Worm (Caenorhabditis elegans) whole organism, dauer: ENCODE measurements around the gene srw-73.

Source experiments
- unc-62 ChIP-seq: sonication (generic microtip); optimal IDR thresholded peaks from 2 replicates; lab custom pipeline; 2017; ENCODE audit warnings: missing biosample characterization, missing genetic modification reagents, missing genetic modification characterization

srw-73 gene

DNA sequence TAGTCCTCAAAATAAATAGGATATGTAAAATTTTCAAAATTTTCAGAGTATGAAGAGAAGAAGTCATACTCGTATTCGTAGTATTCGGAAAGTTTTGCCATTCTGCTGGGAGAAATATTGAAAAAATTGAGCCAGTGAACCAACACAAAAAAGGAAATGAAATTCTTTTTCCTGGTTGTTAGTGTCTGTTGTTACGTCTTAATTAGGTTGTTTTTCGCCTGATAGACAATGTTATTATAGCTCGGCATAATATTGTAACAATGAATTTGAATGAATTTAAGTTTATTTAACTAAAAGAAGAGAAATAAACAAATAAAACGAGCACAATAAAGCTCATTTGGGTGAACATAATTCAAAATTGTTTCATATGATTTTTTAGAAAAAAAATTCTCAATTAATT is at the start of gene srw-73:
Gene srw-73, minus strand, starts transcription at position 101 of the 400 bp plus-strand sequence.
- no peak for TF ChIP-seq unc-62

DNA sequence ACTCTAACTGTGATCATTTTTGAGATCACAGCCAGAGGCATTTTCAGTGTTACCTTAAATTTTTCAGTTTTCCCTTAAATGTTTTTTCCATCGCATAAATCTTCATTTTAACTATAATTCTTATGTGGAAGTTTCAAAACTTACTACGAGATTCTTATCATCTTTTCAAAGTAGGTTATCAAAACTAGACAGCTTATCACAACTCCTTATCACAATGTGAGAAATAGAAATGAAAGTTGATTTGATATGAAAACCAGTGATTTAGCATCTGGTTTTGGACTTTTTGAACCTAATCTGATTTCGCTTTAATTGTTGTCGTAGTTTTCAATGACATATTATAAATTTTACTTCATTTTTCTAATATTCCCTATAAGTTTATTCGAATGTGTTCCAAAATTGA is 47.6 kb upstream of the srw-73 start, which contains the start of gene mltn-11:
Gene mltn-11, plus strand, starts transcription at position 276 of the 400 bp plus-strand sequence.
- TF ChIP-seq unc-62: no peak

DNA sequence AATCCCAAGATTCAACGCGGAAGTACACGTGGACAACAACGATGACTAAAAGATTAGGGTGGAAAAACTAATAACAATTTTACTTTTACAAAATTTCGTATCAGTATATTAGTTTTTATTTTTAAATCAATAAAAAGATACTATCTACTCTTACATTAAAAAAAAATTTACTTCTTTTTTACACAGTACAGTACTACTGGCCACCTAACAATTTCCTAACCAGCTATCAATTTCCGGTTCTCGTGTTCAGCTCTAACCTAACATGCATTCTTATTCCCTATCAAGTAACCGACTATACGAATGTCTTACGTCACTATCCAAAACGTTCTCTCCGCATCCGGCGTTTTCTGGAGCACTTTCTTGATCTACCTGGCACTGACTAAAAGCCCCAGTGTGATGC is 41.3 kb upstream of the srw-73 start, which contains the start of gene srd-21:
Gene srd-21, plus strand, starts transcription at position 301 of the 400 bp plus-strand sequence.
- TF ChIP-seq unc-62: no peak

DNA sequence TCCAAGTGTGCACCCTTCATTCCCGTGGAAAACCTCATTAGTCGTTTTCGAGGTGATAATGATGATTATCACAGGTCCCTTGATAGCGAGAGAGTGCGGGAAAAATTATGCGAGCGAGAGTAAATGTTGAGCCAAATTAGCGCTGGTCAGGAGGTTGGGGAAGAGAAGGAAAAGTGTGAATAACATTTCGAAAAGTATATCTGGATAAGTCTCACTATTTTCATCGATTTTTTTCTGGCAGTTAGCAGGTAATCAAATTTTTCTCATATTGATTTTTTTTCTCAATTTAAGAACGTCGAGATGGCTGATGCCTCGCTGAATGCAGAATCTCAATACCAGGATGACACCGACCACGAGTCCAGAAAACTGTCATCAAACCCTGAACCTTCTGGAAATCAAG is 40.7 kb upstream of the srw-73 start, which contains the start of gene W06G6.2:
Gene W06G6.2, plus strand, starts transcription at position 301 of the 400 bp plus-strand sequence.
- TF ChIP-seq unc-62: no peak

DNA sequence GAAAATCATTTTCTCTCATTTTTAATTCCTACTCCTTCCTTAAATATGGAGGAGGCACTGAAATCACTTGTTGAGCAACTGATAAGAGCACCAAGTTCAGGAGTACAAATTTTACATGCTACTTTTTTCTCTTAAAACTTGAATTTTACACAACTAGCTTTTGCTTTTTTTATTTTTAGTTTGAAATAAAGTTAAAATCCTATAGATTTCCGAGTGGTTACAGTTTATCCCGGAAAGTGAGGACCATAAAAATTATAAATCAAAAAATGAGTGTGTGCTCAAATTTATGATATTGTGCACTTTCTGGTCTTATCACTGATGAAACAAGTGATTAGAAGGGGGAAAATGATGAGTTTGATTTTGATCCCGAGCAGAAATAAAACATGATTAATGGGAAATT is 39.6 kb upstream of the srw-73 start, which contains the start of gene oac-53:
Gene oac-53, minus strand, starts transcription at position 9 of the 400 bp plus-strand sequence.
- TF ChIP-seq unc-62: no peak

DNA sequence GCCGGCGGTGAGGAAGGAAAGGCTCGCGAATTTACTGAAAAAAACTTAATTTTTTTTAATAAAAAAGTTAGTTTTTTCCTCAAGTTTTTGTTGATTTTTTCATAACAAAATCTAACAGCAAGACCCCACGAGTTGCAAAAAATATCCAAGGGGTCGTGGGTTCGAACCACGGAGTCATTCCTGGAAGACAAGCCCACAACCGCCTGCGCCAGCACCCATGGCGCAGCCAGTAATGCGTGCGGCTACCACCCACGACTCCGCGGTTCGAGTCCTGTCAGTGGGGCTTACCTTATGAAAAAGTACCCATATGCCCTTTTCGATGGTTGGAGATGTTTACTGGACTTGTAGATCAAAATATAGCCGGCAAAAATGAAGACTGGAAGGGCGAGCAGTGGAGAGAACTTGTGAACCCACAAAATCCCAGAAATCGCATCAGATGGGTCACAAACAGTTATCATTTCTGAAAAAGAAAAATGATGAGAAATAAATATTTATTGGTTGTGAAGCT is 34.5 kb upstream of the srw-73 start, which contains the start of gene Y70C5A.2:
Gene Y70C5A.2, minus strand, starts transcription at position 458 of the 508 bp plus-strand sequence.
- no peak for TF ChIP-seq unc-62

DNA sequence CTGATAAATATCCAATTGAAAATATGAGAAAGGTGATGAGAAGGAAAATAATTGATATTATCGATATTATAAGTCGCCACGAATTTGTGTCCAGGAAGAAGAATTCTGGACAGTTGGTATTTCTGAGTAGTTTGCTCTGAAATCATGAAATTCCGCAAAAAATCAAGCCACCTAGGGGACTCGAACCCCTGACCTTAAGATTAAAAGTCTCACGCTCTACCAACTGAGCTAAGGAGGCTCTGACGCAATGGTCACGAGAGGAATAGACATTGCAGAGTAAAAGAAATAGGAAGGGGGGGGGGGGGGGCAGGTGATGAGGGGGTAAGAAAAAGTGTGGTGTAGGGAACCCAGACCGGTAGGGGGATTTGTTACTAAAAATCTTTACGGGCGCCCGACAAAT is 33.6 kb upstream of the srw-73 start:
- no peak for TF ChIP-seq unc-62

DNA sequence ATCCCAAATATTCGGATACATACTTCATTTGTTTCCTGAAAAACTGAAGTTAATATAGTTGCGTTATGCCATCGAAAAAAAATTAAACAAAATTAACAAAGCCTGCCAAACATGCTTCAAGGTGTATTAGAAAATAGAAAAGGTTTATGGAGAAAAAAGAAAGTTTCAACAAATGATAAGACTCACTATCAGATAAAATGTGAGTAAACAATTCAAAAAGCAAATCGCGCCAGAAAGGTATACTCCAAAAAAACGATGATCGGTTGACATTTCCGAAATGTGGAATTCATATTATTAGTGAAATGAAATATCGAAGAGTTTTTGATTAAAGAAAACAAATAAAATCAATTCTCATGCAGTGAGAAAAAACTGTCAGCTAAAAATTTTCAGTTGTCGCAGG is 32.5 kb upstream of the srw-73 start, which contains the start of gene Y70C5A.3:
Gene Y70C5A.3, minus strand, starts transcription at position 50 of the 400 bp plus-strand sequence.
- TF ChIP-seq unc-62: no peak

DNA sequence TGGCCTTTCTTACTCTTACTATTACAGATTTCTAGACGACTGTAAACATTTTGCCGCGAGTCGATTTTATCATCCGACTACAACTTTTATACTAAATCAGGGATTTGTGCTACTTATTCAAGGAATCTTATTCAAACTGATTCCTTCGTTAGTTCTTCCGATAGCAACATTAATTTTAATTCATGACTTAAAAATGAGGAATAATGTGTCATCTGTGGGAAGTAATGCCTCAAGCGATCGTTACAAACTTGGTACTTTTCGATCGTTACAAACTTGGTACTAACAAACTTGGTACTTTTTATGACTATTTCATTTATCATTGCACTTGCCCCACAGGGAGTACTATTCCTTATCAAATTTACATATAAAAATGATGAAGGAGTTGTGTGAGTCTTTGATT is 29.1 kb upstream of the srw-73 start, which contains the start of gene Y70C5A.4:
Gene Y70C5A.4, plus strand, starts transcription at position 301 of the 400 bp plus-strand sequence.
- TF ChIP-seq unc-62: no peak

DNA sequence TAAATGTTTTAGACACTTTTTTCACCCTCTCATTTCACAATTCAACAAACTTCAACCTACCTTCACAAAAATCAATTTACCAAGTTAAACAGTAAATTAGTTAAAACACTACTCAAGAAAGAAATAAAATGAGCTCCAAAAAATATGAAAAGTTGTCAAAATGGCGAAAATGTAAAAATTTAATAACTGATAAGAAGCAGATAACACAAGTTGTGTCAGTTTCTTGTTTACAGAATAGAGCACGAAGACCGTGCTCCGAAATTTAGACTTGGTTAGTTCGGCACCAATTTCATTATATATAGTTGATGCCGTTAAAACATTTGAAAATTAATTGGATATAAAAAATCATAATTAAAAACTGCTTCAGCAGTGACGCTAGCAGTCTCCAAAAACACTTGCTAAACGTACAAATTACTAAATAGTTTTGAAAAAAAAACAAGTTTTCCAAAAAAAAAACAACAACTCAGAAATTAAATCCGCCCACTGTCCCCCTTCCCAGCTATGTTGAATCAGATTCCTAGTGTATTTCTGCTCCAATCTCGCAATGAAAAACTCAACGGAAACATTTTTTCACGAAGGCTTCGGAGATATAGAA is 22.6 kb upstream of the srw-73 start, which contains the start of gene srw-54:
Gene srw-54, plus strand, starts transcription at position 545 of the 595 bp plus-strand sequence.
- TF ChIP-seq unc-62: no peak

DNA sequence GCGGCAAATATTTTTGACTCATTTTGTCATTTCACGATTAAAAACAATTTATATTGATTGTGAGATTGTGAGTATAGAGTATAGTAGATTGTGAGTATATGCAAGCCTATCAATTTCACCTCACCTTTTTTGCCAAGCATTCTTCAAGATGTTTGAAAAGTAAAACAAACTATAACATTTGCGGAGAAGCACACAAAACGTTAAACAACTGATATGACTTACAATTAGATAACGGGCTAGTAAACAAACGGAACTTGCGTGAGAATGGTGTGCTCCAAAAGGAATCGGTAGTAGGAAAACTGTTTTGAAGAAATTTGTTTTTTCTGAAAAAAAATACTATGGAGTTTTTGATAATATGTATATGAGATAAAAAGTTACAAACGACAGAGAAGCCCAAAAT is 21.8 kb upstream of the srw-73 start:
- TF ChIP-seq unc-62: no peak

DNA sequence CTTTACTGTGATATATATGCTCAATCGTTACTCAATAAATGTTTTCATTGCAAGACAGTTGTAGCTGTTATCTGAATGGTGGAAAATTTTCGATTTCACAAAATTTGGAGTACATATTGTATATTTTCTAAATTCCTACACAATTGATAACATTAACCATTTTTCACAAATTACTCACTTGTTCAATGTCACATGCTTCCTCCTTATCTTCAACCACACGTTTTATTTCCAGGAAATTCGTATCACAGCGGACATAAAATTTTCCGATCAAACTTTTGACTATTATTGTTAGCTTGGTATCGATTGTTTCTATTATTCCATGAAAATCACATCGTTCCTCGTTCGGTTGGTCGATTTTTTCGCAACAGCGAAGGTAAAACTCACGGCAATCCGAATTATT is 20.1 kb upstream of the srw-73 start:
- no peak for TF ChIP-seq unc-62

DNA sequence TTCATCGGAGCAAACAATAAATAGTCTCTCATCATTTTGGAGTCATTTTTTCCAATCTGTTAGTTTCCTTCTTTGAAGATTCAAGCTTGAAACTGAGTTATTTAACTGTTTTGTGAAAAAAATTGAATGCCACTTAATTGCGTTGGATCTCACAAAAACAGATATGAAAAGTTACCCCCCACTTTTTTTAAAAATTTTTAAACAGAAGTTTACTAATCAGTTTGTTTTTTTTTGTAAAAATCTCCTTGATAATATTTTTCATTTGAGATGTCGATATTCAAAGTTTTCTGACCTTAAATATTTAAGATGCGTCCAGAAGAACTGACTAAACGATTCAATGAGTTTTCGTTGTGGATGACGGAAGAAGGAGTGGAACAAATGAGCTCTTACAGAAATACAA is 18.0 kb upstream of the srw-73 start, which contains the start of gene Y32B12C.1:
Gene Y32B12C.1, plus strand, starts transcription at position 301 of the 400 bp plus-strand sequence.
- TF ChIP-seq unc-62: no peak

DNA sequence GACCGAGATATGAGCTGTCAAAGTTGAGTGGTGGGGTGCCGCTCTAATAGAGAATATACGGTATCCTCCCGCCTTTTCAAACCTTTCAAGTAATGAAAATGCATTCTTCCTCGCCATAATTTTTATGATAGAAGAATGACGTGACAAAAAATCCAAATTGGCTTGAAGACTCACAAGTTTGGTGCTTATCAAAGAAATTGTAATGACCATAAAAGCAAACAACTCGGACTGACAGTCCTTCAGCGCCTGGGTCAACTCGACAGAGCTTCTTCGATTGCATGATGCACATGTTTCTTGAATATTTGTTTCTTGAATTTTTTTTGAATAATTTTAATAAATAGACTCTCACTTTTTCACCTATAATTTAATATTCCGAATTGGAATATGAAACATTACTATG is 17.1 kb upstream of the srw-73 start:
- no peak for TF ChIP-seq unc-62

DNA sequence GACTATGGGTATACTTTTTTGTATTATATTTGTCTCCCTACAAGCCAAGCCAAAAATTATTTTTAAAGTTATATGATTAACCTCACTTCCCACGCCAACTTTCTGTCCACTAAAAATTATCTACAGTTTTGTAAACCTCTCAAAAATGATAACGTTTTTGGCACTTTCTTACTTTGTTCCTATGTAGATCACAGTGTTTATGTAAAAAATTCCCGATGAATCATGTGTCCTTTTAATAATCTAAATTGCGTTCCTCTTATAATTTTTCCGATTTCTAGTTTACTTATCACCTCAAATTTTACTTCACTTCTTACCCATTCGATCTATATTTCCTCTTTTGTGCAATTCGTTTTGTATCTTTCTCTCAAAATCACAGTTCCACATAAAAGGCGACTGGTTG is 16.0 kb upstream of the srw-73 start:
- no peak for TF ChIP-seq unc-62

DNA sequence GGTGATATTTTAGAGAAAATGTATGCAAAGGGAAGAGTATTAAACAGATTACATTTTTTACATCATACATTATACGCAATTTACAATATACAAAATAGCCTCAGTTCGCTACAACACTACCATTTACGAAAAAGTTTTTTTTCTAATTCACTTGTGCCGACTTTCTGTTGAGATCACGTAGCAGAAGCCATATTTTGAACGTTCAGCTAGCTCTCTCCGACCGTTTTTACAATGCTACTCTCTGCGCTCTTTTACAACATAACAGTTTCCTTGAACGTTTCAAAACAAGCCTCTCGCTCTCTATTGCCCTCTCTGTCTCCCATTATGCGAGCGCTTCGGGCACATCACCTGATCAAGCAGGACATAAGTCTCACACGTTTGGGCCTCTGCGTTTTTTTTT is 14.8 kb upstream of the srw-73 start, which contains the start of gene T03E6.8:
Gene T03E6.8, minus strand, starts transcription at position 101 of the 400 bp plus-strand sequence.
- no peak for TF ChIP-seq unc-62

DNA sequence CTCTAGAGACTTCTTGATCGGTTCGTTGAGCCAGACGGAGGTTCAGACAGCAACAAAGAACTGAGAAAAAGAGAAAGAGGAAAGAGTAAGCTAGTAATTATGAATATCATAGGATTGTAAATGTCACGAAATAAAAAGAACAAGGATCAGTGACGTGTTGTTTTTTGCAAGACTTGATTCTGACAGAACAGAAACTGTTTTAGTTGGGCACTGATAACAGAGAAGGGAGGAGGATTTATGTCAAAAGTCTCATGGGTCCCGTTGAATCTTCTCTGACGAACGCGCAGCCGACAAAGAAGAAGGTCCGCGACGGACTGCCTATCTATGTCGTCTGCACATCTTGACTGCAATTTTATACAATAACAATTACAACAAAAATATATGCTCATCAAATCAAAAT is 12.3 kb upstream of the srw-73 start, which contains the start of gene T03E6.9:
Gene T03E6.9, minus strand, starts transcription at position 101 of the 400 bp plus-strand sequence.
- TF ChIP-seq unc-62: no peak

DNA sequence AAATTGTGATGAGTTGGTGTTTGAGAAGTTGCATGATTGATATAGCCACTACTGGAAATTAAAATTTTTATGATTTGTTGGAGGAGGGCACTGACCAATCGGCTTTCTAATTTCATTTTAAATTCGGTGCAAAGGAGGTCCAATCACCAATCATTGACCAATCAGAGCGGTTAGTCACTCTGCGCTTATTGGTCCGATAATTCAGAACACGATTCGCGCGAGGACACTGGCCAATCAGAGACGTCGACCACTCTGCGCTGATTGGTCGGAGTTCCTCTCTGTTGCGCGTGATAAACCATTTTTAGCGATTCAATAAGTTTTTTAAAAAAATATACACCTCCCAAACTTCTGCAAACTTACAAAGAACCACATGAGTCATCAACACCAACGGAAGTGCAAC is 11.5 kb upstream of the srw-73 start:
- TF ChIP-seq unc-62: no peak
